Worm (Caenorhabditis elegans): ENCODE measurements around the gene Y56A3A.2.

DNA sequence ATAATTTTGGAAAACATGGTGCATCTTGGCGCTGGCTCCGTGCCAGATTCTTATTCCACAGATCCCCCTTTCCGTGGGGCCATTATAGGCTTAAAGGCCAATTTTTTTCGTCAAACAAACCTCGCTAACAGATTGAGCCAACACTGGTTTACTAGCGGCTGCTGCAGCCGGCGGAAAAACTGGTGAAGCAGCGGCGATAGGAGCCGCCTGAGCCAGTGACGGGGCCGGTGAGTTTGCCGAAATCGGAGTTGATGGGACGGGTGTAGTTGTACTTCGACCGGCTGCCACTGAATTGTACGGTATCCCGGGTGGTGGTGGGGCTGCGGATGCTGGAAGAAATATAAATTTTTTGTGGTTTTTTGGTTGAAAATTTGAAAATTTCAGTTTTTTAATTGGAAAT, 20.3 kb downstream of the Y56A3A.2 start:
- TF ChIP-seq lin-39 (tag; optimal IDR thresholded peaks at IDR 0.05) (no peak), fkh-2 (tag; optimal IDR thresholded peaks at IDR 0.05) (no peak), daf-12 (tag; optimal IDR thresholded peaks at IDR 0.05) (no peak)
